Worm (Caenorhabditis elegans): Measurements from ENCODE around the gene arrd-28.
A peak's percentile ranks its signal among the peaks of the same experiment; 100 is the strongest.

arrd-28 gene

ce11 chrX:10203501-10203900 is 19.7 kb downstream of the arrd-28 start:
- TF ChIP-seq ztf-6 (GFP tag; IDR thresholded peaks at IDR 0.05) (no peak), tbx-9 (tag; optimal IDR thresholded peaks at IDR 0.05; ENCODE audit: borderline replicate concordance) (no peak), madf-3 (GFP tag; IDR thresholded peaks at IDR 0.05) (no peak), F49E8.2 (tag; optimal IDR thresholded peaks at IDR 0.05; ENCODE audit: insufficient read depth) (no peak), ceh-40 (GFP tag; IDR thresholded peaks at IDR 0.05) (no peak), ztf-25 (GFP tag; IDR thresholded peaks at IDR 0.05) (no peak), F22D6.2 (tag; optimal IDR thresholded peaks at IDR 0.05) (no peak), lin-35 (GFP tag; optimal IDR thresholded peaks at IDR 0.05) (no peak), snpc-1.3 (tag; optimal IDR thresholded peaks at IDR 0.05; ENCODE audit: insufficient read depth) (no peak), mel-28 (tag; optimal IDR thresholded peaks at IDR 0.05; ENCODE audit: borderline replicate concordance) (no peak), sea-2 (GFP tag; IDR thresholded peaks at IDR 0.05) (no peak), aptf-3 (GFP tag; IDR thresholded peaks at IDR 0.05) (no peak), him-1 (tag; optimal IDR thresholded peaks at IDR 0.05) (no peak), aptf-2 (GFP tag; conservative IDR thresholded peaks at IDR 0.05) (no peak), B0019.2 (GFP tag; conservative IDR thresholded peaks at IDR 0.05) (no peak)

ce11 chrX:10204313-10205063 is 20.7 kb downstream of the arrd-28 start:
- peak; percentile 27 for TF ChIP-seq unc-62 (GFP tag; optimal IDR thresholded peaks at IDR 0.05)
- TF ChIP-seq ztf-22 (GFP tag; optimal IDR thresholded peaks at IDR 0.05) = no peak

- TF ChIP-seq F57C9.4 (tag; optimal IDR thresholded peaks at IDR 0.05) = no peak
- TF ChIP-seq ceh-100 (GFP tag; IDR thresholded peaks at IDR 0.05) = no peak
- no peak for TF ChIP-seq F10E7.11 (tag; optimal IDR thresholded peaks at IDR 0.05)
- TF ChIP-seq rpc-1 (optimal IDR thresholded peaks at IDR 0.05) = no peak
- TF ChIP-seq rpc-1 (tag; optimal IDR thresholded peaks at IDR 0.05) = no peak
- TF ChIP-seq mel-28 (tag; optimal IDR thresholded peaks at IDR 0.05; ENCODE audit: borderline replicate concordance) = no peak
- no peak for TF ChIP-seq Y95B8A.8 (GFP tag; IDR thresholded peaks at IDR 0.05)
- TF ChIP-seq unc-130 (GFP tag; optimal IDR thresholded peaks at IDR 0.05) = no peak
- TF ChIP-seq egrh-3 (GFP tag; IDR thresholded peaks at IDR 0.05) = no peak
- no peak for TF ChIP-seq nhr-179 (tag; optimal IDR thresholded peaks at IDR 0.05)
- no peak for TF ChIP-seq egl-18 (GFP tag; IDR thresholded peaks at IDR 0.05)
- TF ChIP-seq athp-1 (tag; optimal IDR thresholded peaks at IDR 0.05) = no peak
- no peak for TF ChIP-seq B0336.3 (GFP tag; IDR thresholded peaks at IDR 0.05)
- no peak for TF ChIP-seq cebp-2 (GFP tag; IDR thresholded peaks at IDR 0.05)
- TF ChIP-seq madf-3 (GFP tag; IDR thresholded peaks at IDR 0.05) = no peak
- TF ChIP-seq F55B11.4 (tag; optimal IDR thresholded peaks at IDR 0.05; ENCODE audit: borderline replicate concordance, insufficient read depth) = no peak
- TF ChIP-seq Y67H2A.10 (GFP tag; conservative IDR thresholded peaks at IDR 0.05) = no peak
- TF ChIP-seq ceh-91 (GFP tag; IDR thresholded peaks at IDR 0.05) = no peak
- TF ChIP-seq ccch-3 (GFP tag; optimal IDR thresholded peaks at IDR 0.05) = no peak
These were observed 21.5 kb downstream of the arrd-28 start, which contains the start of gene sex-1 for ce11 chrX:10205321-10205720. Gene sex-1, minus strand, starts transcription at chrX:10205421.

- TF ChIP-seq T26A5.8 (tag; optimal IDR thresholded peaks at IDR 0.05) = no peak
- TF ChIP-seq lin-40 (tag; optimal IDR thresholded peaks at IDR 0.05) = no peak
- TF ChIP-seq nfya-1 (tag; optimal IDR thresholded peaks at IDR 0.05; ENCODE audit: borderline replicate concordance, insufficient read depth) = no peak
- no peak for TF ChIP-seq ZK185.1 (tag; optimal IDR thresholded peaks at IDR 0.05; ENCODE audit: poor library complexity, severe bottlenecking)
- TF ChIP-seq ekl-4 (GFP tag; IDR thresholded peaks at IDR 0.05) = no peak
- no peak for TF ChIP-seq nhr-27 (tag; optimal IDR thresholded peaks at IDR 0.05)
- no peak for TF ChIP-seq C17E4.6 (GFP tag; IDR thresholded peaks at IDR 0.05)
- TF ChIP-seq fkh-3 (tag; optimal IDR thresholded peaks at IDR 0.05) = no peak
- TF ChIP-seq madf-3 (GFP tag; IDR thresholded peaks at IDR 0.05) = no peak
- TF ChIP-seq gei-17 (GFP tag; optimal IDR thresholded peaks at IDR 0.05) = no peak
- no peak for TF ChIP-seq ztf-26 (tag; optimal IDR thresholded peaks at IDR 0.05)
- no peak for TF ChIP-seq madf-8 (GFP tag; conservative IDR thresholded peaks at IDR 0.05)
- TF ChIP-seq efl-1 (GFP tag; optimal IDR thresholded peaks at IDR 0.05) = no peak
These were observed 22.2 kb downstream of the arrd-28 start for ce11 chrX:10206008-10206407.
